Fruit fly (Drosophila melanogaster): ENCODE results near the gene Drsl3.

The Drsl3 gene

DNA sequence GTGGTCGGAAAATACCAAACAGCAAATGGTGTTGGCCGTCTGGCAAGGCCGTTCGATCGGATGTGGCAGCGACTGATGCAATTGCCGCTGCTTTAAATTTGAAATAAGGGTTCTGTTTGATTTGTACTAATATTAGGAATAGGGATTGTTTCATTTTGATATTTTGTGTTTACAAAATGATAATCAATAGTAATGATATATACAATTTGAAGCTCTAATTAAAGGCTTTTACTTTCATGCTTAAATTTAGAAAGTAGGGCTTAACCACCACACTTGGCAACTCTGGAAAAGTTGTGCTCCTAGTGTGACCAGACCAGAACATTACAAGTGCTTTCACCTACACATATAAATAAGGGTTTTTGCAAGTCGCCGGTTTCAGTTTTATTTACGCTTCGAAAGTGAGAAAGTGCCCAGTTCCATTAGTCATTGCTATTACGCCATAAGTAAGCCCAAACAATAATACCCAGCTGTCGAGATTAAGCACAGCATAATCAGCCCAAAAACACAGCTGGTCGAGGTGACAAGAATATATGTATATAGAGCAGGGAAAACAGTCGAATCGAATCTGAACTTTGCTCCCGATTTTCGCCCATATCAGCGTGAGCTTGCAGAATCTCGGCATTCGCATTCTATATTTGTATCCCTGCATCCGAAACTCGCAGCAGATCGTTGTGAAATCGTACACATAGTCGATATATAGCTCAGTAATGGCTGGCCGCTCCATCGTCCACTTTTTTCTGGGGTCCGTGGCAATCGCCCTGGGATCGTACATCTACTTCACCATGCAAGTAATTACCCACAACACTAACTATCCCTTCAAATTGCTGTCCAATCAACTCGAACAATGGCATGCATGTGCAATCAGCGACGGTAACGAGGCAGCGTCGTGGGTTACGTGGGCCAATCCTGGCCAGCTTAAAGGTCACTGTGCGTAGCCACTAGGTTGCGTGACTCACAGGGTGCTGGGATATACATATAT is 11.4 kb downstream of the Drsl3 start, which contains the start of gene Gtpx (continued):
- TF ChIP-seq Dek (tag; optimal IDR thresholded peaks at IDR 0.05), result peak; percentile 37
- TF ChIP-seq stwl (tag; optimal IDR thresholded peaks at IDR 0.05), result peak; percentile 88
- TF ChIP-seq CG17829 (tag; optimal IDR thresholded peaks at IDR 0.05), result peak; percentile 41
- no peak for TF ChIP-seq Nf-YB (GFP tag; optimal IDR thresholded peaks at IDR 0.05)
- TF ChIP-seq CG7357 (GFP tag; IDR thresholded peaks at IDR 0.05), result no peak
- TF ChIP-seq Ravus (GFP tag; IDR thresholded peaks at IDR 0.05), result no peak
- peak; percentile 43 for TF ChIP-seq HLH54F (GFP tag; optimal IDR thresholded peaks at IDR 0.05)
- TF ChIP-seq CG6791 (GFP tag; IDR thresholded peaks at IDR 0.05; ENCODE audit: partially characterized antibody), result no peak
- no peak for TF ChIP-seq Hey (tag; optimal IDR thresholded peaks at IDR 0.05)
- TF ChIP-seq klu (GFP tag; IDR thresholded peaks at IDR 0.05), result no peak
- TF ChIP-seq Xrp1 (GFP tag; IDR thresholded peaks at IDR 0.05), result peak; percentile 33; the same call in 1 of the 2 replicates
- TF ChIP-seq Dp (GFP tag; optimal IDR thresholded peaks at IDR 0.05), result peak; percentile 80
- no peak for TF ChIP-seq CG10321 (GFP tag; IDR thresholded peaks at IDR 0.05)
- no peak for TF ChIP-seq cas (GFP tag; IDR thresholded peaks at IDR 0.05)
- TF ChIP-seq chn (GFP tag; optimal IDR thresholded peaks at IDR 0.05), result peak; percentile 3
- no peak for TF ChIP-seq Dip2 (GFP tag; IDR thresholded peaks at IDR 0.05)
- TF ChIP-seq da (GFP tag; optimal IDR thresholded peaks at IDR 0.05), result no peak
- TF ChIP-seq en (GFP tag; optimal IDR thresholded peaks at IDR 0.05), result no peak
- TF ChIP-seq Hr3 (GFP tag; optimal IDR thresholded peaks at IDR 0.05), result peak; percentile 41
- TF ChIP-seq emc (GFP tag; optimal IDR thresholded peaks at IDR 0.05), result no peak
- TF ChIP-seq Rx (GFP tag; IDR thresholded peaks at IDR 0.05), result no peak
- TF ChIP-seq Doc3 (GFP tag; IDR thresholded peaks at IDR 0.05; ENCODE audit: partially characterized antibody), result no peak
- TF ChIP-seq jing (GFP tag; optimal IDR thresholded peaks at IDR 0.05), result no peak
- TF ChIP-seq aop (GFP tag; IDR thresholded peaks at IDR 0.05), result no peak
- no peak for TF ChIP-seq Sry-β (GFP tag; optimal IDR thresholded peaks at IDR 0.05)
- TF ChIP-seq Dip3 (GFP tag; optimal IDR thresholded peaks at IDR 0.05), result no peak
- peak; percentile 57 for TF ChIP-seq phol (tag; optimal IDR thresholded peaks at IDR 0.05)
- no peak for TF ChIP-seq ap (GFP tag; IDR thresholded peaks at IDR 0.05)
- no peak for TF ChIP-seq ssp (GFP tag; IDR thresholded peaks at IDR 0.05)
- no peak for TF ChIP-seq sisA (GFP tag; IDR thresholded peaks at IDR 0.05)
- TF ChIP-seq ind (GFP tag; optimal IDR thresholded peaks at IDR 0.05), result peak; percentile 19
- TF ChIP-seq CG11695 (GFP tag; IDR thresholded peaks at IDR 0.05), result no peak
- peak in 1 of 2 experiments; percentile 37 for TF ChIP-seq chif (GFP tag; optimal IDR thresholded peaks at IDR 0.05)
- peak; percentile 58 for TF ChIP-seq HmgZ (tag; optimal IDR thresholded peaks at IDR 0.05)
- peak; percentile 26 for TF ChIP-seq Sry-δ (GFP tag; optimal IDR thresholded peaks at IDR 0.05)
- peak; percentile 53 for TF ChIP-seq Hsf (GFP tag; optimal IDR thresholded peaks at IDR 0.05)
- TF ChIP-seq CG18619 (GFP tag; optimal IDR thresholded peaks at IDR 0.05), result peak; percentile 46
- no peak for TF ChIP-seq CG12942 (GFP tag; optimal IDR thresholded peaks at IDR 0.05)
- no peak for TF ChIP-seq Tbp (GFP tag; optimal IDR thresholded peaks at IDR 0.05)
- no peak for TF ChIP-seq Hand (GFP tag; optimal IDR thresholded peaks at IDR 0.05)
- no peak for TF ChIP-seq TFAM (GFP tag; optimal IDR thresholded peaks at IDR 0.05)
- no peak for TF ChIP-seq rib (GFP tag; IDR thresholded peaks at IDR 0.05)
- TF ChIP-seq pb (GFP tag; optimal IDR thresholded peaks at IDR 0.05), result no peak
- no peak for TF ChIP-seq dmrt99B (tag; optimal IDR thresholded peaks at IDR 0.05)
- TF ChIP-seq CG7556 (GFP tag; optimal IDR thresholded peaks at IDR 0.05), result peak; percentile 8
- TF ChIP-seq CG6272 (GFP tag; IDR thresholded peaks at IDR 0.05), result no peak
- TF ChIP-seq ftz-f1 (GFP tag; optimal IDR thresholded peaks at IDR 0.05), result peak; percentile 53
- TF ChIP-seq CG10543 (GFP tag; optimal IDR thresholded peaks at IDR 0.05), result peak; percentile 46
- no peak for TF ChIP-seq Fer1 (GFP tag; optimal IDR thresholded peaks at IDR 0.05)
- peak; percentile 91 for TF ChIP-seq sens (GFP tag)
